Worm (Caenorhabditis elegans) whole organism, midembryonic: ENCODE results near the gene lem-2.

Source experiments
- flt-1 ChIP-seq: fragments of 200-800 bp; sonication (Bioruptor generic); IDR thresholded peaks from 2 replicates; pipeline ENCODE4 v1.3.6; 2022; ENCODE audit warnings: missing genetic modification characterization, missing compliant biosample characterization
- klf-2 ChIP-seq: fragments of 200-800 bp; sonication (Bioruptor generic); conservative IDR thresholded peaks from 2 replicates; pipeline ENCODE4 v1.3.6; 2022; ENCODE audit warnings: missing genetic modification reagents, missing genetic modification characterization, missing compliant biosample characterization

DNA sequence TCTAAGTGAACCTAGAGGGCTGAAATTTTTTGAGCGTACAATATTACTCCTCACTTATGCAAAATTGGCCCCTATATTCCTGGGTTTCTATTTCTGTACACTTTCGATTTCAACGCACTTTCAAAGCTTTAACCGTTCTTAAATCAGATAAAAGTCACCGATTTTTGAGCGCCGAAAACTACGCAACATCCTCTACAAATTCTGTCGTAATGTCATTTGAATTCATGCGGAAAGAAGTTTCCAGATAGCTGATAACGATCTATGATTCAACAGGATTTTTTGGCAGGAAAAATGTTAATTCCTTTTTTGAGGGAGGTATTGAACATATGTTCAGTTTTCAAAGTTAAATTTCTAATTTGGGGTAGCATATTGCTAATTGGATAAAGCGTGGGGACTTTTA, 49.6 kb downstream of the lem-2 start:
- TF ChIP-seq klf-2, result no peak
- no peak for TF ChIP-seq flt-1 (GFP tag; lab: Robert Waterston, UW)
